Fruit fly (Drosophila melanogaster): ENCODE measurements around the gene CG13813.

CG13813 gene

dm6 chr3L:20247513-20248173, 16.2 kb downstream of the CG13813 start, which contains the start of gene rdgC (continued):
- TF ChIP-seq ro (GFP tag; IDR thresholded peaks at IDR 0.05) (peak; percentile 82), Oli (tag; optimal IDR thresholded peaks at IDR 0.05) (peak; percentile 96), HmgD (GFP tag; optimal IDR thresholded peaks at IDR 0.05) (peak; percentile 95), Sry-β (GFP tag; optimal IDR thresholded peaks at IDR 0.05) (peak; percentile 7), CG18262 (tag; optimal IDR thresholded peaks at IDR 0.05) (peak; percentile 92), CG2678 (tag; optimal IDR thresholded peaks at IDR 0.05) (peak; percentile 97), CG34422 (GFP tag; IDR thresholded peaks at IDR 0.05) (peak; percentile 95), CG10267 (tag; optimal IDR thresholded peaks at IDR 0.05) (peak; percentile 89), Fer2 (tag; optimal IDR thresholded peaks at IDR 0.05) (peak; percentile 83), CG18599 (GFP tag; optimal IDR thresholded peaks at IDR 0.05) (peak; percentile 98), oc (tag; optimal IDR thresholded peaks at IDR 0.05) (peak; percentile 95), cwo (GFP tag; optimal IDR thresholded peaks at IDR 0.05) (peak; percentile 95), TFAM (GFP tag; optimal IDR thresholded peaks at IDR 0.05) (peak; percentile 77), CG9727 (GFP tag; optimal IDR thresholded peaks at IDR 0.05) (peak; percentile 93), CG4404 (GFP tag; IDR thresholded peaks at IDR 0.05) (peak; percentile 86), CG34376 (GFP tag; optimal IDR thresholded peaks at IDR 0.05) (peak; percentile 76), CkIIα-i1 (GFP tag; IDR thresholded peaks at IDR 0.05) (peak; percentile 93), sna (GFP tag; IDR thresholded peaks at IDR 0.05; ENCODE audit: partially characterized antibody) (no peak), salm (tag; optimal IDR thresholded peaks at IDR 0.05) (peak; percentile 95), Dek (tag; optimal IDR thresholded peaks at IDR 0.05) (peak; percentile 94), CG1832 (GFP tag; optimal IDR thresholded peaks at IDR 0.05) (peak; percentile 45), trem (tag; optimal IDR thresholded peaks at IDR 0.05) (peak; percentile 89), tio (GFP tag; optimal IDR thresholded peaks at IDR 0.05) (peak; percentile 92), Awh (GFP tag; IDR thresholded peaks at IDR 0.05) (peak; percentile 97), grn (GFP tag; optimal IDR thresholded peaks at IDR 0.05) (peak; percentile 89), Dref (GFP tag; IDR thresholded peaks at IDR 0.05) (0 out of 2 replicates have a peak, but pooled peaks have one; percentile 30), al (GFP tag; IDR thresholded peaks at IDR 0.05) (peak; percentile 93), Fer3 (tag; optimal IDR thresholded peaks at IDR 0.05) (peak; percentile 97), CG6254 (GFP tag; optimal IDR thresholded peaks at IDR 0.05) (peak; percentile 85), CG18764 (GFP tag; optimal IDR thresholded peaks at IDR 0.05) (peak; percentile 95), gcm2 (GFP tag; optimal IDR thresholded peaks at IDR 0.05) (peak; percentile 88), bigmax (GFP tag; optimal IDR thresholded peaks at IDR 0.05) (peak; percentile 71), pzg (GFP tag; optimal IDR thresholded peaks at IDR 0.05) (peak; percentile 17), CG16813 (GFP tag; IDR thresholded peaks at IDR 0.05; ENCODE audit: partially characterized antibody) (no peak), gem (tag; optimal IDR thresholded peaks at IDR 0.05) (peak; percentile 97), Ptx1 (GFP tag; IDR thresholded peaks at IDR 0.05) (peak; percentile 96), CG11398 (GFP tag; optimal IDR thresholded peaks at IDR 0.05) (peak; percentile 93), bowl (GFP tag; IDR thresholded peaks at IDR 0.05) (peak; percentile 91), CG9797 (GFP tag; optimal IDR thresholded peaks at IDR 0.05) (peak; percentile 33), sens-2 (GFP tag; IDR thresholded peaks at IDR 0.05) (peak; percentile 88), vnd (GFP tag; IDR thresholded peaks at IDR 0.05; ENCODE audit: partially characterized antibody) (no peak), CG5180 (GFP tag; optimal IDR thresholded peaks at IDR 0.05) (peak; percentile 85), jumu (GFP tag; optimal IDR thresholded peaks at IDR 0.05) (peak; percentile 95), p53 (GFP tag; optimal IDR thresholded peaks at IDR 0.05) (peak; percentile 89), gfzf (GFP tag; optimal IDR thresholded peaks at IDR 0.05) (peak; percentile 9), chinmo (GFP tag; IDR thresholded peaks at IDR 0.05; ENCODE audit: partially characterized antibody) (no peak), CG8089 (GFP tag; optimal IDR thresholded peaks at IDR 0.05) (peak; percentile 94), CG4707 (GFP tag; optimal IDR thresholded peaks at IDR 0.05) (peak; percentile 91), slp2 (GFP tag; optimal IDR thresholded peaks at IDR 0.05) (peak; percentile 93)
